Fruit fly (Drosophila melanogaster): ENCODE measurements around the gene hwt.

Gene hwt

dm6 chrX:12577722-12578121 lies 9.5 kb upstream of the hwt start:
- TF ChIP-seq EcR (GFP tag; optimal IDR thresholded peaks at IDR 0.05) (peak in 1 of 2 experiments; percentile 24), CG8478 (optimal IDR thresholded peaks at IDR 0.05) (no peak)

- TF ChIP-seq EcR (GFP tag; optimal IDR thresholded peaks at IDR 0.05) (no peak), pan (optimal IDR thresholded peaks at IDR 0.05) (no peak), Dll (optimal IDR thresholded peaks at IDR 0.05) (no peak), psq (optimal IDR thresholded peaks at IDR 0.05) (no peak), usp (GFP tag; optimal IDR thresholded peaks at IDR 0.05) (no peak), CG8478 (optimal IDR thresholded peaks at IDR 0.05) (no peak)
These were observed 7.7 kb upstream of the hwt start for dm6 chrX:12575827-12576408.

DNA sequence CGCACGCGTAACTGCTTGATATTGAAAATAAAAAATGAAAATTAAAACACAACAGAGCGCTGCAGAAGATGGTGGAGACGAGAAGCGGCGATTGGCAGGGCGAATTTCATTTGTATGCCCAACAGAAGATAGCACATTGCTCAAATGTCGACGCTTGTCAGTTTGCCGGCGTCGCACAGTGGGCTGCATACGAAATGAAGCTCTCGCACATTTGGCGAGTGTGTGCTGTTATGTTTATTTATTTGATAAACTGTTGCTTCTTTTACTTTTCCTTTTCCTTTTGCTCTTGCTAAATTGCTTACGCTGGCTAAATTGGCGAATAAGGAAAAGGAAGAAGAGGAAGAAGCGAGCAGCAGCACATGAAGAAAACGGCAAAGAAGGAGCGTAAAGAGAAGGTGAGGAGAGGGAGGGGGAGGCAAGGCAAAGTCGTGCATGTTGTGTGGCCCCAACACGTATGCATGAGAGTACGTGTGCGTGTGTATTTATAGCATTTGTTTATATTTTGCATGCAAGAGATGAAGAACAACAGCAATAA lies 7.1 kb upstream of the hwt start:
- TF ChIP-seq usp (GFP tag; optimal IDR thresholded peaks at IDR 0.05) (no peak), Dll (optimal IDR thresholded peaks at IDR 0.05) (no peak), pan (optimal IDR thresholded peaks at IDR 0.05) (no peak), CG8478 (optimal IDR thresholded peaks at IDR 0.05) (no peak)

DNA sequence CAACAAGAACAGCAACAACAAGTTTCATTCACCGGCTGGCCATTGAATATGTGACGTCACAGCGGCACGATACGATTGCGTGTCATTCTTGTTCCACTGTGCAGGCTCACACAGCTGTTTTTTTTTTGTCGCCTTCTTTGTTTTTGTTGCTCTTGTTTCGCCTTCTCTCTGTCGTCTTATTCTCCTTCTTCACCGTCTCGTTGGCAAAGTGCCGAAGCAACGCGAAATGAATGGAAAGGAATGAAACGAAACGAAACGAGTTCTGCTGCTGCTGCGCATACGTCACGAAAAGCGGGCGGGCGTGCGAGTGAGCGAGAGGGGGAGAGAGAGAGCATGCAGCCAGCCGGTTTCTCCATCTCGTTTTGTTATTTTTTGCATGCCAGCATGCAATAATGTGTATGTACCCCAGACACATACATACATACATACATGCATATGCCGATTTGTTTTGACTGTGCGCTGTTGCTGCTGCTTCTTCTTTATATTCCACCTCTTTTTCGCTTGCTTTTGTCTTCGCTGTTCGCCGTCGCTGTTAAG lies 6.5 kb upstream of the hwt start:
- TF ChIP-seq usp (GFP tag; optimal IDR thresholded peaks at IDR 0.05) (no peak), EcR (GFP tag; optimal IDR thresholded peaks at IDR 0.05) (no peak), psq (optimal IDR thresholded peaks at IDR 0.05) (no peak), pan (optimal IDR thresholded peaks at IDR 0.05) (no peak), Dll (optimal IDR thresholded peaks at IDR 0.05) (no peak), CG8478 (optimal IDR thresholded peaks at IDR 0.05) (no peak)

- TF ChIP-seq CG8478 (optimal IDR thresholded peaks at IDR 0.05) (no peak), Dll (optimal IDR thresholded peaks at IDR 0.05) (no peak), usp (GFP tag; optimal IDR thresholded peaks at IDR 0.05) (no peak), EcR (GFP tag; optimal IDR thresholded peaks at IDR 0.05) (no peak), pan (optimal IDR thresholded peaks at IDR 0.05) (no peak), psq (optimal IDR thresholded peaks at IDR 0.05) (no peak)
These were observed 589 bp downstream of the hwt start for dm6 chrX:12567663-12568062.

dm6 chrX:12552824-12553223 lies 15.4 kb downstream of the hwt start, which contains the start of gene Cpr11B:
Cpr11B (plus strand) TSS chrX:12553124.
- no peak for TF ChIP-seq Dll (optimal IDR thresholded peaks at IDR 0.05)
- TF ChIP-seq CG8478 (optimal IDR thresholded peaks at IDR 0.05): no peak
- no peak for TF ChIP-seq psq (optimal IDR thresholded peaks at IDR 0.05)
- TF ChIP-seq EcR (GFP tag; optimal IDR thresholded peaks at IDR 0.05): no peak
- no peak for TF ChIP-seq pan (optimal IDR thresholded peaks at IDR 0.05)
- TF ChIP-seq usp (GFP tag; optimal IDR thresholded peaks at IDR 0.05): no peak

dm6 chrX:12547657-12548056 lies 20.6 kb downstream of the hwt start:
- no peak for TF ChIP-seq pan (optimal IDR thresholded peaks at IDR 0.05)
- TF ChIP-seq Dll (optimal IDR thresholded peaks at IDR 0.05): no peak
- no peak for TF ChIP-seq usp (GFP tag; optimal IDR thresholded peaks at IDR 0.05)
- TF ChIP-seq psq (optimal IDR thresholded peaks at IDR 0.05): no peak
- TF ChIP-seq EcR (GFP tag; optimal IDR thresholded peaks at IDR 0.05): no peak
- no peak for TF ChIP-seq CG8478 (optimal IDR thresholded peaks at IDR 0.05)

DNA sequence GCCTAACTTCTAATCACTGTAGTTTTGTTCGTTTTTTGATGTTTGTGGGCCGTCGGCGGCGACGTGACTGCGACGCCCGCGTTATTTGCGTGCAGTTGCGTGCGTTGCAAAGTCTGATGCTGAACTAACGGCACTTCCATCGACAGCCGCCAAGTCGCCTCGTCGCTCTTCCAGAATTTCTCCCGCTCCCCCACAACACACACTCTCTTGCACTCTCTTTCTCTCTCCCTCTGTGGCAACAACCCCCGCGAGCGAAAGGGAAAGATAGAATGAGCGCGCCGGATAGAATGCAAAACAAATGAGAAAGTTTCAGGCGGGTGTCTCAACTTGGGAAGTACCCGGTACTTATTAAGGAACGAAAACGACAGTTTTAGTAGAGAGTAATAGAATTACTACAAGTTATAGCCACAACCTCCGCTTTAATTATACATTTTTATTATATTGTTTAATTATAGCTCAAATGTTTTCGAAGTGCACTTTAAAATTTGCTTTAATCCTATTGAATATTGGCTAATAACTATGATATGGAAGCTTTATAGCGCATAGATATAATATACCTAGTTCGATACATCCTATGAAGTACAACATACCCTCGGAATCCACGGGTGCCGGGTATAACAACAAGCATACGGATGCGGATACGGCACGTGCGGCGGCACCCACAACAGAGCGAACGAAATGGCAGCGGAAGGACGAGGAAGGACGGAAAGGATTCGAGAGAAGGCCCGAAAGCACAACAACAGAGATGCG lies 21.2 kb downstream of the hwt start:
- TF ChIP-seq EcR (GFP tag; optimal IDR thresholded peaks at IDR 0.05) (no peak), Dll (optimal IDR thresholded peaks at IDR 0.05) (peak; percentile 18)

DNA sequence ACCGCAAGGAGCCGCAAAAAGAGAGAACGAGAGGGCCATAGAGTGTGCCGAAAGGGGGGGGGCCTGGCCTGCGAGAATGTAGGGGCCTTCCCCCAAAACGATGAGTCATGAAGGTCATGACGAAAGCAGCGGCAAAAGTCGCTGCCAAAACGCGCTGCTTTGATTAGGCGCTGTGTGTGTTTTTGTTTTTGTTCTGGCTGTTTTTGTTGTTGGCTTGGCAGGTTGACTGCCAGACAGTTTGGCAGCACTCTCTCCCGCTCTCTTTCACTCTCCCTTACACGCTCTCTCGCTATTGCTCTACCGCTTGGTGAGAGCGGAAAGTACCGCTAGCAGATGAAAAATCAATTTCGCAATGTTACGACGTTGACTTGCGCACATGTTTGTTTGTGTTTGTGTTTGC lies 22.1 kb downstream of the hwt start:
- TF ChIP-seq EcR (GFP tag; optimal IDR thresholded peaks at IDR 0.05): no peak
- TF ChIP-seq Dll (optimal IDR thresholded peaks at IDR 0.05): peak; percentile 22

DNA sequence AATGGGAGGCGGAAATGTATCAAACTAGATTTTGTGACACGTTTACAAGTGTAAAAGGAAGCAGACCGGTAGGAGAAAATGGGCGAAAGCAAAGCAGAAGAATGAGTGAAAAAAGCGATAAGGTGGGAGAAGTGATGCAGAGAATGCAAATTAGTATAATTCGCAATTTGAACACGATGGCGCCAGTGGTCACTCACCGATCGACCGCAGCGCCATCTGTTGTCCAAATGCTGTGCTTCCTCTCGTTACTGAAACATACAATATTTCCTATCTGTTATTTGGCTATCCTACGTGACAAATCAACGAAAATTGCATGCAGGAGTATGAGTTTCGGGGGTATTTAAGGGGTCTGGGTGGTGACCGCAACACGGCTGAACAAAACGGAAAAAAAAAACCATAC lies 27.5 kb downstream of the hwt start:
- TF ChIP-seq CG8478 (optimal IDR thresholded peaks at IDR 0.05) (no peak), EcR (GFP tag; optimal IDR thresholded peaks at IDR 0.05) (no peak), Dll (optimal IDR thresholded peaks at IDR 0.05) (no peak), pan (optimal IDR thresholded peaks at IDR 0.05) (no peak)

DNA sequence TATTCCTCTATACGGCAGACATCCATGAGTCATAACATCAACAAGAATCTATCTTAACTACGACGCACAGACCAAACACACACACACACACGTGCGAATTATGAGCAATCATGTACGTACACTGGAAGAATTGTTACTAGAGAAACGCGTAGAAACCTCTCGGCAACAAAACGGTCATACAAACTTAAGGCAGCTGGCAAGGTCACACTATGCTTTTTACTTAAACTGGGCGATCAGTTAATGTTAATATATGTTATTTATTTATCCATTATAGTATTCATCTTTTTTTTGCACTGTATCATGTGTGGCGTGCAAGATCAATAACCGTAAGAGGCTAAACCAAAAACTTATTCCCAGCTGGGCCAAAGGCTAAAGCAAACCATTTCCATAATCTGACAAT lies 29.0 kb downstream of the hwt start:
- TF ChIP-seq CG8478 (optimal IDR thresholded peaks at IDR 0.05): no peak
- no peak for TF ChIP-seq psq (optimal IDR thresholded peaks at IDR 0.05)
- TF ChIP-seq usp (GFP tag; optimal IDR thresholded peaks at IDR 0.05): no peak
- TF ChIP-seq Dll (optimal IDR thresholded peaks at IDR 0.05): no peak
- no peak for TF ChIP-seq pan (optimal IDR thresholded peaks at IDR 0.05)
- TF ChIP-seq EcR (GFP tag; optimal IDR thresholded peaks at IDR 0.05): no peak

DNA sequence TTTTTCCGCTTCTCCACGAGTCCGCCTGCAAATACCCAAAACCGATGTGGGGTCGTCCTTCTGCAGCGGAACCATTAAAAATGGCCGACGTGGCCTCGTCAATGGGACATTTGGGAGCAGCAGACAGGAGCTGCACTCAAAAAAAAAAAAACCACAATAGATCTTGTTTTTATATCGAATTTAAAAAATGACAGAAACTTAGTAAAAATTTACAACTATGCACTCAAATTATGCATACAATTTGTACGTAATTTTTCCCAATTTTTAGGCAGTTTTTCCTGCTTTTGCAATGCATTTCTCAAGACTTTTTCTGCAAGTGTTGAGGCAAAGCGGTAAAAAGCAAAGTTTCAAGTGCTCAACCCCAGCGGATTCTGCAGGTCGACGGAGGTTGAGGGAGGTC lies 34.7 kb downstream of the hwt start:
- TF ChIP-seq Dll (optimal IDR thresholded peaks at IDR 0.05): no peak
- no peak for TF ChIP-seq EcR (GFP tag; optimal IDR thresholded peaks at IDR 0.05)
- no peak for TF ChIP-seq psq (optimal IDR thresholded peaks at IDR 0.05)
- TF ChIP-seq CG8478 (optimal IDR thresholded peaks at IDR 0.05): no peak
- no peak for TF ChIP-seq pan (optimal IDR thresholded peaks at IDR 0.05)
- no peak for TF ChIP-seq usp (GFP tag; optimal IDR thresholded peaks at IDR 0.05)

Data from whole organism.